Worm (Caenorhabditis elegans): ENCODE data around the gene txdc-9.
A peak's percentile ranks its signal among the peaks of the same experiment; 100 is the strongest.

The txdc-9 gene

ce11 chrIII:6459820-6460219, 27.8 kb downstream of the txdc-9 start, which contains the start of gene algn-1:
TSS of gene algn-1 (plus strand) at chrIII:6460120.
- TF ChIP-seq aptf-3 (GFP tag; IDR thresholded peaks at IDR 0.05), result no peak
- TF ChIP-seq ama-1 (optimal IDR thresholded peaks at IDR 0.05), result no peak
- TF ChIP-seq ama-1 (GFP tag; optimal IDR thresholded peaks at IDR 0.05), result no peak
- TF ChIP-seq ceh-27 (GFP tag; optimal IDR thresholded peaks at IDR 0.05), result no peak
- TF ChIP-seq zfh-2 (GFP tag; conservative IDR thresholded peaks at IDR 0.05), result no peak
- TF ChIP-seq pha-4 (tag; optimal IDR thresholded peaks at IDR 0.05), result no peak
- no peak for TF ChIP-seq Y53F4B.3 (GFP tag; IDR thresholded peaks at IDR 0.05)
- TF ChIP-seq let-607 (tag; optimal IDR thresholded peaks at IDR 0.05), result no peak
- TF ChIP-seq bed-2 (GFP tag; IDR thresholded peaks at IDR 0.05), result no peak
- no peak for TF ChIP-seq F57A8.1 (GFP tag; optimal IDR thresholded peaks at IDR 0.05)
- TF ChIP-seq gei-17 (GFP tag; optimal IDR thresholded peaks at IDR 0.05), result no peak
- TF ChIP-seq ztf-18 (tag; optimal IDR thresholded peaks at IDR 0.05), result no peak
- TF ChIP-seq let-526 (GFP tag; IDR thresholded peaks at IDR 0.05), result no peak
- no peak for TF ChIP-seq nhr-120 (GFP tag; IDR thresholded peaks at IDR 0.05)

ce11 chrIII:6462610-6463009, 30.6 kb downstream of the txdc-9 start, which contains the start of gene T26A5.8:
TSS of gene T26A5.8 (minus strand) at chrIII:6462856.
- TF ChIP-seq Y56A3A.18 (GFP tag; IDR thresholded peaks at IDR 0.05), result peak; percentile 36; the same call in 1 of the 2 replicates
- no peak for TF ChIP-seq D2030.7 (GFP tag; IDR thresholded peaks at IDR 0.05)
- peak in 1 of 2 experiments; percentile 24 for TF ChIP-seq let-607 (tag; optimal IDR thresholded peaks at IDR 0.05)
- TF ChIP-seq tbp1 (GFP tag; optimal IDR thresholded peaks at IDR 0.05), result peak; percentile 23
- TF ChIP-seq lsl-1 (GFP tag; optimal IDR thresholded peaks at IDR 0.05), result peak; percentile 24
- TF ChIP-seq F57C9.4 (tag; optimal IDR thresholded peaks at IDR 0.05), result no peak
- peak; percentile 68 for TF ChIP-seq F10E7.11 (tag; optimal IDR thresholded peaks at IDR 0.05)
- TF ChIP-seq die-1 (tag; optimal IDR thresholded peaks at IDR 0.05), result peak; percentile 51
- TF ChIP-seq snpc-1.3 (tag; optimal IDR thresholded peaks at IDR 0.05; ENCODE audit: insufficient read depth), result peak; percentile 41
- peak; percentile 22 for TF ChIP-seq unc-130 (GFP tag; optimal IDR thresholded peaks at IDR 0.05)
- TF ChIP-seq athp-1 (tag; optimal IDR thresholded peaks at IDR 0.05), result peak; percentile 75
- TF ChIP-seq ceh-40 (GFP tag; IDR thresholded peaks at IDR 0.05), result no peak
- TF ChIP-seq lin-54 (GFP tag; optimal IDR thresholded peaks at IDR 0.05), result peak; percentile 63
- TF ChIP-seq Y79H2A.3 (GFP tag; conservative IDR thresholded peaks at IDR 0.05), result 0 out of 2 replicates have a peak, but pooled peaks have one; percentile 45
- TF ChIP-seq hsf-1 (GFP tag; IDR thresholded peaks at IDR 0.05), result peak; percentile 73
- peak; percentile 73 for TF ChIP-seq F52B5.7 (tag; optimal IDR thresholded peaks at IDR 0.05)
- TF ChIP-seq ztf-26 (tag; optimal IDR thresholded peaks at IDR 0.05), result peak; percentile 13
- no peak for TF ChIP-seq lsy-27 (tag; optimal IDR thresholded peaks at IDR 0.05; ENCODE audit: borderline replicate concordance, insufficient read depth)
- TF ChIP-seq nhr-120 (GFP tag; IDR thresholded peaks at IDR 0.05), result 0 out of 2 replicates have a peak, but pooled peaks have one; percentile 22
- peak; percentile 74; the same call in 1 of the 2 replicates for TF ChIP-seq madf-3 (GFP tag; IDR thresholded peaks at IDR 0.05)
- peak; percentile 44 for TF ChIP-seq repo-1 (tag; optimal IDR thresholded peaks at IDR 0.05)
- TF ChIP-seq lin-40 (tag; optimal IDR thresholded peaks at IDR 0.05), result peak; percentile 39
- TF ChIP-seq F23B12.7 (tag; optimal IDR thresholded peaks at IDR 0.05; ENCODE audit: insufficient read depth), result no peak
- TF ChIP-seq madf-6 (GFP tag; IDR thresholded peaks at IDR 0.05), result peak; percentile 65
- TF ChIP-seq hmg-1.2 (GFP tag; IDR thresholded peaks at IDR 0.05), result no peak
- TF ChIP-seq pbrm-1 (GFP tag; IDR thresholded peaks at IDR 0.05), result no peak; the same call in 1 of the 2 replicates
- TF ChIP-seq mel-28 (tag; optimal IDR thresholded peaks at IDR 0.05; ENCODE audit: borderline replicate concordance), result no peak
- 0 out of 2 replicates have a peak, but pooled peaks have one; percentile 42 for TF ChIP-seq egl-18 (GFP tag; IDR thresholded peaks at IDR 0.05)
- peak; percentile 10 for TF ChIP-seq ama-1 (optimal IDR thresholded peaks at IDR 0.05)
- peak in 1 of 2 experiments; percentile 33 for TF ChIP-seq ama-1 (GFP tag; optimal IDR thresholded peaks at IDR 0.05)
- peak; percentile 47; the same call in 1 of the 2 replicates for TF ChIP-seq mcd-1 (GFP tag; IDR thresholded peaks at IDR 0.05)
- no peak for TF ChIP-seq ztf-18 (tag; optimal IDR thresholded peaks at IDR 0.05)
- TF ChIP-seq B0336.3 (GFP tag; IDR thresholded peaks at IDR 0.05), result peak; percentile 81
- peak; percentile 82 for TF ChIP-seq hrde-1 (tag; optimal IDR thresholded peaks at IDR 0.05; ENCODE audit: borderline replicate concordance)
- TF ChIP-seq mxl-1 (tag; optimal IDR thresholded peaks at IDR 0.05), result no peak
- TF ChIP-seq ztf-22 (GFP tag; optimal IDR thresholded peaks at IDR 0.05), result no peak
- TF ChIP-seq Y95B8A.8 (GFP tag; IDR thresholded peaks at IDR 0.05), result 0 out of 2 replicates have a peak, but pooled peaks have one; percentile 12
